Fruit fly (Drosophila melanogaster): ENCODE results near the gene CG32119.

Gene CG32119

dm6 chr3L:13244181-13244580 is 4.3 kb downstream of the CG32119 start (continued):
- TF ChIP-seq hkb (optimal IDR thresholded peaks at IDR 0.05): no peak
- no peak for TF ChIP-seq hkb (GFP tag; IDR thresholded peaks at IDR 0.05)
- TF ChIP-seq so (GFP tag; IDR thresholded peaks at IDR 0.05): no peak
- peak; percentile 39; the same call in 1 of the 2 replicates for TF ChIP-seq CG9932 (GFP tag; IDR thresholded peaks at IDR 0.05)

- no peak for TF ChIP-seq Doc2 (GFP tag; IDR thresholded peaks at IDR 0.05)
- TF ChIP-seq aop (GFP tag; IDR thresholded peaks at IDR 0.05): no peak
- TF ChIP-seq Hr51 (GFP tag; optimal IDR thresholded peaks at IDR 0.05): peak in 1 of 2 experiments; percentile 28
- no peak for TF ChIP-seq peb (GFP tag; IDR thresholded peaks at IDR 0.05)
- no peak for TF ChIP-seq scrt (GFP tag; optimal IDR thresholded peaks at IDR 0.05)
- peak; percentile 22 for TF ChIP-seq tap (tag; optimal IDR thresholded peaks at IDR 0.05)
- TF ChIP-seq CG17328 (GFP tag; IDR thresholded peaks at IDR 0.05): no peak
- no peak for TF ChIP-seq lbe (GFP tag; optimal IDR thresholded peaks at IDR 0.05)
- TF ChIP-seq org-1 (GFP tag; optimal IDR thresholded peaks at IDR 0.05): no peak
- no peak for TF ChIP-seq caup (GFP tag; optimal IDR thresholded peaks at IDR 0.05; ENCODE audit: severe bottlenecking)
- TF ChIP-seq usp (GFP tag; optimal IDR thresholded peaks at IDR 0.05): no peak
- TF ChIP-seq emc (GFP tag; optimal IDR thresholded peaks at IDR 0.05): no peak
- TF ChIP-seq CG8765 (GFP tag; IDR thresholded peaks at IDR 0.05): no peak
- TF ChIP-seq Nf-YC (tag; optimal IDR thresholded peaks at IDR 0.05): peak; percentile 11
- TF ChIP-seq CG4404 (GFP tag; IDR thresholded peaks at IDR 0.05): no peak
- peak; percentile 31 for TF ChIP-seq CG17829 (tag; optimal IDR thresholded peaks at IDR 0.05)
- peak; percentile 42 for TF ChIP-seq lab (GFP tag; optimal IDR thresholded peaks at IDR 0.05)
- TF ChIP-seq pita (GFP tag; optimal IDR thresholded peaks at IDR 0.05): no peak
- no peak for TF ChIP-seq Dip2 (GFP tag; IDR thresholded peaks at IDR 0.05)
- TF ChIP-seq Taf1 (GFP tag; IDR thresholded peaks at IDR 0.05): 0 out of 2 replicates have a peak, but pooled peaks have one; percentile 32
- TF ChIP-seq Sox100B (GFP tag; optimal IDR thresholded peaks at IDR 0.05): no peak
- TF ChIP-seq so (GFP tag; IDR thresholded peaks at IDR 0.05): no peak
- TF ChIP-seq CG12659 (GFP tag; optimal IDR thresholded peaks at IDR 0.05): no peak
- no peak for TF ChIP-seq Oaz (GFP tag; IDR thresholded peaks at IDR 0.05)
- no peak for TF ChIP-seq maf-S (GFP tag; optimal IDR thresholded peaks at IDR 0.05)
- no peak for TF ChIP-seq CG4854 (GFP tag; optimal IDR thresholded peaks at IDR 0.05)
- TF ChIP-seq z (GFP tag; IDR thresholded peaks at IDR 0.05): no peak
- TF ChIP-seq Rx (GFP tag; IDR thresholded peaks at IDR 0.05): no peak
- TF ChIP-seq CG13287 (GFP tag; IDR thresholded peaks at IDR 0.05; ENCODE audit: partially characterized antibody): no peak
- 0 out of 2 replicates have a peak, but pooled peaks have one; percentile 6 for TF ChIP-seq CG9932 (GFP tag; IDR thresholded peaks at IDR 0.05)
- no peak for TF ChIP-seq mam (GFP tag; optimal IDR thresholded peaks at IDR 0.05)
- TF ChIP-seq CG15073 (GFP tag; optimal IDR thresholded peaks at IDR 0.05): no peak
- no peak for TF ChIP-seq gcm2 (GFP tag; optimal IDR thresholded peaks at IDR 0.05)
- TF ChIP-seq CG31224 (GFP tag; IDR thresholded peaks at IDR 0.05): no peak
- no peak for TF ChIP-seq bbx (GFP tag; IDR thresholded peaks at IDR 0.05; ENCODE audit: partially characterized antibody)
- no peak for TF ChIP-seq CG1647 (GFP tag; optimal IDR thresholded peaks at IDR 0.05)
- TF ChIP-seq Bteb2 (GFP tag; optimal IDR thresholded peaks at IDR 0.05): no peak
- peak; percentile 27 for TF ChIP-seq CG9727 (GFP tag; optimal IDR thresholded peaks at IDR 0.05)
- TF ChIP-seq danr (GFP tag; IDR thresholded peaks at IDR 0.05): no peak
- TF ChIP-seq CG13296 (GFP tag; optimal IDR thresholded peaks at IDR 0.05): no peak
- TF ChIP-seq CG14014 (GFP tag; IDR thresholded peaks at IDR 0.05): no peak
- no peak for TF ChIP-seq kay (GFP tag; optimal IDR thresholded peaks at IDR 0.05)
- TF ChIP-seq CG9817 (tag; optimal IDR thresholded peaks at IDR 0.05): no peak
- TF ChIP-seq Fer2 (tag; optimal IDR thresholded peaks at IDR 0.05): no peak
- TF ChIP-seq CG18599 (GFP tag; optimal IDR thresholded peaks at IDR 0.05): peak; percentile 22
- no peak for TF ChIP-seq BtbVII (GFP tag; optimal IDR thresholded peaks at IDR 0.05)
- TF ChIP-seq Meics (GFP tag; optimal IDR thresholded peaks at IDR 0.05): peak; percentile 0
- TF ChIP-seq jigr1 (GFP tag; IDR thresholded peaks at IDR 0.05): no peak
Observed at dm6 chr3L:13237056-13237455, 11.4 kb downstream of the CG32119 start.

Measured in whole organism, embryonic.